Worm (Caenorhabditis elegans): ENCODE data around the gene F01F1.11.

- TF ChIP-seq snpc-4 (tag; optimal IDR thresholded peaks at IDR 0.05) = no peak
- TF ChIP-seq fkh-8 (tag; optimal IDR thresholded peaks at IDR 0.05) = no peak
- TF ChIP-seq nhr-28 (tag; optimal IDR thresholded peaks at IDR 0.05) = no peak
- TF ChIP-seq lin-39 (tag; optimal IDR thresholded peaks at IDR 0.05) = no peak
- no peak for TF ChIP-seq nhr-237 (tag; optimal IDR thresholded peaks at IDR 0.05)
- TF ChIP-seq irx-1 (tag; optimal IDR thresholded peaks at IDR 0.05) = no peak
- no peak for TF ChIP-seq aly-2 (tag; optimal IDR thresholded peaks at IDR 0.05)
- TF ChIP-seq efl-3 (GFP tag; optimal IDR thresholded peaks at IDR 0.05) = no peak
- no peak for TF ChIP-seq lir-3 (tag; optimal IDR thresholded peaks at IDR 0.05; ENCODE audit: poor library complexity)
These were observed 29.0 kb upstream of the F01F1.11 start for ce11 chrIII:5900709-5901108.
